Worm (Caenorhabditis elegans) whole organism, late embryonic: Measurements from ENCODE around the gene C07B5.3.

Experiments used
- C38D4.7 ChIP-seq: fragments of 200-800 bp; sonication (Bioruptor generic); optimal IDR thresholded peaks from 2 replicates; lab custom pipeline; 2018; ENCODE audit warnings: mild to moderate bottlenecking, missing genetic modification characterization, moderate library complexity, missing compliant biosample characterization
- ama-1 ChIP-seq: fragments of 150-350 bp; optimal IDR thresholded peaks from 2 replicates; lab custom pipeline; 2014
- ceh-18 ChIP-seq: sonication (generic microtip); optimal IDR thresholded peaks from 2 replicates; lab custom pipeline; 2016; ENCODE audit warnings: missing genetic modification characterization, missing compliant biosample characterization
- ceh-34 ChIP-seq: sonication (generic microtip); optimal IDR thresholded peaks from 2 replicates; lab custom pipeline; 2016; ENCODE audit warnings: mild to moderate bottlenecking, missing genetic modification characterization, missing compliant biosample characterization
- che-1 ChIP-seq: sonication (generic microtip); optimal IDR thresholded peaks from 2 replicates; lab custom pipeline; 2016; ENCODE audit warnings: mild to moderate bottlenecking, missing genetic modification characterization, missing compliant biosample characterization
- ref-2 ChIP-seq: sonication (generic microtip); optimal IDR thresholded peaks from 2 replicates; lab custom pipeline; 2016; ENCODE audit warnings: missing genetic modification characterization, missing compliant biosample characterization
- unc-55 ChIP-seq: sonication (generic microtip); optimal IDR thresholded peaks from 2 replicates; lab custom pipeline; 2017; ENCODE audit warnings: missing biosample characterization, missing genetic modification reagents, missing genetic modification characterization

DNA sequence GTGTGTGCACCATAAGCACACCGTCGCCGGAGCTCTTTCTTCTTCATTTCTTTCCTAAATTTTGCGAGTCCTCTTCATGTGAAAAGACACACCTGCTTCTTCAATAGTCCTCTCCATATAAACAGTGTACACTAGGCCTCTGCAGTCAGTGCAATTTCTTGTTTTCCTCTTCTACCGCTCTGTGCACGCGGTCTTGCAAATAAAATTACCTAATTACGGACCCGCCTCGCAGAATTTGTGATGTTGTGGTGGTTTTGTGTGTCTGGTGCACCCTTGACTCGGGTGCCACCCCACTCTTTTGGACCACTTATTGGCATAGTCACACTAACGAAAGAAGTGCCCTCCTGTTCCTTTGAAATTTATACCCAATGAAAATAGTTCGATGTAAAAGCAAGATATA lies 13.1 kb downstream of the C07B5.3 start:
- TF ChIP-seq ceh-18 (tag; lab: Kevin White, UChicago), result no peak
- no peak for TF ChIP-seq ref-2 (tag; lab: Kevin White, UChicago)
- TF ChIP-seq C38D4.7 (GFP tag; lab: Kevin White, UChicago), result no peak
- no peak for TF ChIP-seq unc-55 (GFP tag; lab: Kevin White, UChicago)
- TF ChIP-seq che-1 (tag; lab: Kevin White, UChicago), result no peak
- no peak for TF ChIP-seq ama-1 (lab: Kevin White, UChicago)
- no peak for TF ChIP-seq ceh-34 (tag; lab: Kevin White, UChicago)
